Fruit fly (Drosophila melanogaster): Measurements from ENCODE around the gene CG34289.

The CG34289 gene

DNA sequence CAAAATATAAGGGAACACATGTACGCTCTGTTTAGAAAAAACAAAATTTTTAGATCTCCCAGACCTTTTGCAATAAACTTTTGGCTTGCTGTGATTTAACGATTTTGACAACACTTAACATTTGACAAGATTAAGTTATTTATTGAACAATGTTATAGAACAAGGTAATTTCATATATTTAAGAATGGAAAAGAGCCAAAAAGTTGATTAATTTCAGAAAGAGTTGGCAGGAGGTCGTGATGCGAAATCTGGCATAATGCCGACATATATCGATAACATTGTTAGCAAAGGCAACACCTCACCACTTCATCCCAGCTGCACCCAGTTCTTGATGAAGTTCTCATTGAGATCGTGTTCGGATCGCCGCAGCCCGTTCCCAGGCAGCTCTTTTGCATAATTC is at the start of gene CG34289:
TSS of gene CG34289 (minus strand) at position 101 of the 400 bp plus-strand sequence.
- TF ChIP-seq CG17801 (GFP tag; optimal IDR thresholded peaks at IDR 0.05; ENCODE audit: partially characterized antibody), result no peak

DNA sequence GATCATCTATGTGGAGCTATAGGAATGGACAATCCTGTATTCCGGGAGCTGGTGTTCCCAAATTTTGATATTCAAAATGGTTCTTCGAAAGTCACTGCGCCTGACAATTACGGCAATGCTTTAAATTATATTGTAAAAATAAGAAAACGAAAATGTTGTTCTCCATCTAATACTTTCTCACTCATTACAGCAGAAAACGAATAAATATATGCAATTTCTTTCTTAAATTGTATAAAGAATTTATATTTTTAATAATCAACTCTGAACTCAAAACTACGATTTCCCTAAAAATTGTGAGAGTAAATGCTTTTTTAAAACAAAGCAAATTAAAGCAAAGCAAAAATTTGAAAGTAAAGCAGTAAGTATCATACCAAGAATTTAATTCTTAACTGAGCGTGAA is 49.6 kb upstream of the CG34289 start, which contains the start of gene CG10164:
TSS of gene CG10164 (minus strand) at position 101 of the 400 bp plus-strand sequence.
- no peak for TF ChIP-seq CG17801 (GFP tag; optimal IDR thresholded peaks at IDR 0.05; ENCODE audit: partially characterized antibody)

DNA sequence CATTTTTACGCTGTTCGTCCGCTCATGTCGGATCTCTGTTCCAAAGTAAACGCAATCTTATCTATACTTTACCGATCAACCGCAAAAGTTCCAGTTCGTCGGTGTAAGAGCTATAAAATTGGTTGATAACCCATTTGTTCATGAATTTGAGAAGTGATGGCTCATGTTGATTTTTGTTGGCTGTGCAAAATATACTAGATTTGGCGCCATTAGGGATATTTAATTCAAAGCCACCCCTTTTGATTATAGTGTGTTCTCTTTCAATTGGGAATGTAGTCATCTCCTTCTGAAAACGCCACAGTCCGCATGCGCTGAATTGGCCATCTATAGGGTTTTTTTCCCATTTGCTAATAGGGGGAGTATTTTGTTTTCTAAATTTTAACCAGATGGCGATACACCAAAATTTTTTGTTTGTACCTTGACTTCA is 31.5 kb upstream of the CG34289 start, which contains the start of gene Ugt303B2:
TSS of gene Ugt303B2 (minus strand) at position 190 of the 427 bp plus-strand sequence.
- TF ChIP-seq CG17801 (GFP tag; optimal IDR thresholded peaks at IDR 0.05; ENCODE audit: partially characterized antibody), result no peak

DNA sequence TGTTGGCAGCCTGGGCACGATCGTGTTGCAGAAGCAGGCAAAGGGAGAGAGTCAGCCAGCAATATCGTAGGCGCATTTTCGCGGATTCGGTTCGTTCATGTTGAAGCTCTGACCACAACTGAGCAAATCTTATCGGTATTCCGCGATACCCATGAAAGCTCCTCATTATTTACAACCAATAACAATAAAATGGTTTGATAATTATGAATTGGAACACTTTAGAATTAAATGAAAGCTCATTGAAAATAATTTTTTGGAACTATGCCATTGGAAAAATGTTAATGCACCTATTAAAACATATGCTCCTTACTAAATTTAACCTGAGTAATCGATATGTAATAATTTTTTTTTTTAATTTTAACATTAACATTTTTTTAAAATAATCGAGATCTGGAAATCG is 29.3 kb upstream of the CG34289 start, which contains the start of gene Ugt303B1:
TSS of gene Ugt303B1 (minus strand) at position 101 of the 400 bp plus-strand sequence.
- no peak for TF ChIP-seq CG17801 (GFP tag; optimal IDR thresholded peaks at IDR 0.05; ENCODE audit: partially characterized antibody)

DNA sequence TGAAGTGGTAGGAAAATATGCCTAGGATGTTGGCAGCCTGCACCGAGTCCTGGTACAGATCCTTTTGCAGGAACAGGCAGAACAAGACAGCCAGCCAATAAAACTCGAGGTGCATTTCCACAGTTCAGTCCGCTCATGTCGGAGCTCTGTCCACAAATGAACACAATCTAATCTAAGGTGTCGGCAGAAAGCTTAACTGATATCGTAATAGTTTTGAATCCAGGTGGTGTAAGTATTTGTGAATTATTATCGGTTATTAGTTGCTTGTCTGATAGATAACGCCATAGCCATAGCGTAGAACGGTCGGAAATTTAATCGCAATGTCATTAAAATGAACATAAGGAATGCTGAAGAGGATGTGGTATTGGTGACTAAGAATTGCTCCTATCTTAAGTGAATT is 27.3 kb upstream of the CG34289 start, which contains the start of gene Ugt303B3:
TSS of gene Ugt303B3 (minus strand) at position 159 of the 400 bp plus-strand sequence.
- TF ChIP-seq CG17801 (GFP tag; optimal IDR thresholded peaks at IDR 0.05; ENCODE audit: partially characterized antibody), result peak; percentile 35

DNA sequence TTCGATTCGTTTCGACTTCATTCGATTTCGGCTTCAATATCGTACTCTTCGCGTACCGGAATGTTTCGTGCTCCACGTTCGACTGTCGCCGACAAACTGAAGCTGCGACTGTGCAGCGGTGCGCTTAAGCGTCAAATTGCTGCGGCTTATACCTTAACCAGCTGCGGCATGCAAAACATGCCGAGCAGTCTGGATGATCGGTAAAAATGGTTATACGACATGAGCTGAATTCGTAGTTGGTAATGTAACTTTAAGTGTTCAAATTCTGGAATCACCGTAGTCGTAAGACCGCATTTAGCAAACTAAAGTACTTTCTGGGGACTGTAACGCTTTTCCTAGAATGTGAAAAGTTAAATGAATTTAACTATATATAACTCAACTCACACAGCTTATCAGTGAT is 23.6 kb upstream of the CG34289 start, which contains the start of gene CG10175:
TSS of gene CG10175 (minus strand) at position 101 of the 400 bp plus-strand sequence.
- TF ChIP-seq CG17801 (GFP tag; optimal IDR thresholded peaks at IDR 0.05; ENCODE audit: partially characterized antibody), result no peak

DNA sequence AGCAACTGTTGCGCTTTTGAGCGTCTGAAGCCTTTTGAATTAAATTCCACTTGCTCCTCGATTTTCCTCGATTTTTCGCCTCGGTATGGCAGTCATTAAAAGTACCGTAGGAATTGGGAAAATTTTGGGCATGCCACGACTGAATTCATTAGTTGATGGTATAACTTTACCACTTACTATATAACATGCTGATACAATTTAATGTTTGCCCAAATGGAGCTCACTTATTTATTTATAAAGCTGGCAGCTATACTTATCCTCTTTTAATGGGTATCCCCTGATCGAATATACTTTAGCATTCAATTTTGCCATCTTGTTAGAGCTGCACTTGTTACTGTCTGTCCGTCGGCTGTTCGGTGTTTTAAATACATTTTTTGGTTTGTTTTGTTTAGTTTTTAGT is 20.1 kb upstream of the CG34289 start:
- TF ChIP-seq CG17801 (GFP tag; optimal IDR thresholded peaks at IDR 0.05; ENCODE audit: partially characterized antibody), result no peak

DNA sequence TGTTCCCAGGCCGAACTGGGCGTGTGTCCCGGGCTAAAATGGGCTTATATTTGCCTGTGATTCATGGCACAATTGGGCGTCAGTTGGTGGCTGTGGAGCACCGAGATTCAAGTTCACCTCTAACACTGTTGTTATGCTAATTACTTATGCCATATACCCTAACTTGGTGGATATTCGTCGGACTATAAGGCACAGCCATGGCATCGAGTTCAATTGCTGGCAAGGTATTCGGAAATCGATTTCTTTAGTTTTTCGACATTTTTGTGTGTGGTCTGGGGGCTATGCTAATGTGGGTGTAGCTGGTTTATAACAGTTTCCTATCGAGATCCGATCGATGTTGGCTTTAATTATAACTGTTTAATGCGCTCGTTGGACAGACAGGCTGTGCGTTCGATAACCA is 18.8 kb upstream of the CG34289 start:
- TF ChIP-seq CG17801 (GFP tag; optimal IDR thresholded peaks at IDR 0.05; ENCODE audit: partially characterized antibody), result no peak

DNA sequence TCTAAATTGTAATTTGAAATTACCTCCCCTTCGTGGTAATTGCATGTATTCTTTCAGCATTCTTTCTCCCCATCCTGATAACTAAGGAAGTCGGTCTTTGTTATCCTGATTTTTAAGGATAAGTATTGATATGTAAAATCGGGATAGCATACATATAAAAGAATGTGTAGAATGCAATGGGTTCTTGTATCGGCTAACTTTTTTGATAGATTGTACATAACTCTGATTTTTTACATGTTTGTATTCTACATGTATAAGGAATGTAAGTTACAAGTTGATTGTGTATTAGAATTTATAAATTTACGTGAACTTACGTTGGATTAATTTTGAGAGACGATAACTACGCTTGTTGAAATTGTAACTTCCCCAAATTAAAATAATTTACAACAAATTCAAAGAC is 15.0 kb upstream of the CG34289 start:
- TF ChIP-seq CG17801 (GFP tag; optimal IDR thresholded peaks at IDR 0.05; ENCODE audit: partially characterized antibody), result no peak

DNA sequence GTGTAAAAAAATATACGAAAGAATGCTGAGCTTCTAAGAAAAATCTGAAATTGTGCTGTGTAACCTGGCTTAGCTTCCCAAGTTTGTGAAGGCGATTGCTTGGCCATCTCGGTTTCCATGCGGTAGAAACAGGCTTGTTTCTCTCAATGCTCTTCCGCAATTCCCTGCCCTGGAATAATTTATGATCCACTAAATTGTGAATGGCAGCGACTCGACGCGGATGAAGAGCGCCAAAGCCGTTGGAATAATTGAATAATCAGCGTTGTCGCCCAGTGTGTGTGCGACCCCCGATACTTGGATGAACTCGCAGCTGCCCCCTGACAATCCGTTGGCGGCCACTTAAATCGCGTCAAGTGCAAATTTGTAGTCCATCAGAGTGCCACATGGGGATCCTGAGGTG is 14.2 kb upstream of the CG34289 start, which contains the start of gene CG10177:
TSS of gene CG10177 (minus strand) at position 101 of the 400 bp plus-strand sequence.
- no peak for TF ChIP-seq CG17801 (GFP tag; optimal IDR thresholded peaks at IDR 0.05; ENCODE audit: partially characterized antibody)

DNA sequence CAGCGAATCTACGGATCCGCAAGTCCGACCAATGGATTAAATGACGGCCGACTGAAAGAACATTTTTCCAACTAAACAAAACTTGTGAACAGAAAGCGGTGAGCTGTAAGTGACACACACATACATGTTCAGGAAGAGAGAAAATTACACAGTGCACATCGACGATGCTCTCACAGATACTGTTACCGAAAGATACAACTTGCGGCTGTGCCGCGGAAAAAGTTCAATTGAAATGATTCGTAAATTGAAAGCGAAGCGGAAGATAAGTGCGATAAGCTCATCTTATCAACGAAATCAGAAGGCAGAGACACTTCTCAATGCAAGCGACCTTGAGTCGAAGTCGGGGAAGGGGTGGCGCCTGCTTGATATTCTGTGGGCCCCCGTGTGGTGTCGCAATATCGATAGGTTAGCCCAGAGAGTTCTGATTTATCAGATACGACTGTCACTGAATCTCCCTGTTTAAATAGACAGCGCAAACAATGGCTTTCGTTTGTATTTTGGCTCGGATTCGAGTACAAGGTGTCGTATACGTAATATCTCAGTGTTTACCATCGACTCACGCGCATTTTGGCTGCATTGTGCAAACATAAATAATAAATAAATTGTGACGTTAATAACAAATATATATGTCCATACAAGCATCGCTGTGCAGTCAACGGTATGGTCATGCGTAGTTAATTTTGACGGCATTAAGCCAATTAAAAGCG is 12.3 kb upstream of the CG34289 start, which contains the start of gene Irk2:
TSS of gene Irk2 (minus strand) at position 51 of the 707 bp plus-strand sequence.
- no peak for TF ChIP-seq CG17801 (GFP tag; optimal IDR thresholded peaks at IDR 0.05; ENCODE audit: partially characterized antibody)

DNA sequence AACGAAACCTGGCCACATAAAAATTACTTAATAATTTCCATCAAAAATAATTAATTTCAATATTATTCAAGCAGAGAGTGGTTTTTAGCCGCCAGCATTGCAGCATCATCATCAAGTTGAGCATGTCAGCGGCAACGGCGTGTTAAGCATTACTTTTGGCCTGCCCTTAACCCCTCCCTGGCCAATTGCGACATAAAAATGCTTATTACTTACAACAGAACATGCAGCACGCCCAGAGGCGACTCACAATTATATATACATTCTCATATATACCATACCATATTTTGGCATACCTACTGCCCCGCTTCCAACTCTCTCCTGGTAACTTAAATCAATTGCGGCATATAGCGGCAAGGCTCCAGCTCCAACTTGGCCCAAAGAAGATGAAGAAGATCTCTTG is 4.1 kb upstream of the CG34289 start:
- TF ChIP-seq CG17801 (GFP tag; optimal IDR thresholded peaks at IDR 0.05; ENCODE audit: partially characterized antibody), result no peak

DNA sequence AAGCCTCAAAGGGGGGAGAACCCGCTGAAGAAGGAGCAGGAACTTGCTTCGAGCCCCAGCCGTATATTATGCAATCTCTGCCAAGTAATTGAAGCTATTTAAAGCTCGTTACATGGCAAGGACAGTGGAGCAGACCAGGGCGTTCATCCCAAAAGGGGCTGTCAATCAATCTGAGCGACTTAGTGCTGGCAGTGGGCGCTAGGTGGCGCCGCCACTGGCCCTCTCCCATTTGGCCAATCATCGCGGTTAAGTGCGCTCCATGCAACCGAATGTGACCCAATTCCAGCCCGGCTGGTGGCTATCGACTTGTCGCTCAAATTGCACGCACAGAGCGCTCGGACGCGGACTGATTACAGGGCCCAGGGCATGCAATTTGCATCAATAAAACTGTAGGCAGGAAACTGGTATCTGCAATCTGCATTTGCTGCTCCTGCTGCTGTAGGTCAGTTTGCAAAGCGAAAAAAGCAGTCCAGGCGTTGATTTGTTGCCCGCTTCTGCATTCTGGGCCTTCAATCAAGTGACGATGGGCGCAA is 2.2 kb upstream of the CG34289 start:
- no peak for TF ChIP-seq CG17801 (GFP tag; optimal IDR thresholded peaks at IDR 0.05; ENCODE audit: partially characterized antibody)

DNA sequence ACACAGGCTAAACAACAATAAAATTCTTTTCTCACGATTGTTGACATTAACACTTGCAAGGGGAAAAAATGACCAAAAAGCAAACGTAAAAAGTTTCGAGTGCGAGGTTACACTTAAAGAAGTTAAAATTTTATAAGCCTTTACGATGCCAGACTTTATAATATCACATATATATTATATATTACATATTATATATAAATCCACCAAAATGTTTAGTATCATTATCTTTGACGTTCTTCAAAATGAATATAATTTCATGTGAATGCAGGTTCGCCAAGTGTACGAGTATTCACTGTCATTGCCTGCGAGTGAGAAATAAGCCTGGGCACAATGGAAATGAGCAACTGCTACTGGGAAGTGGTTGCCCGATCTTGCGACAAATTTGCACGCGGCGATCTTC is 1.0 kb upstream of the CG34289 start:
- no peak for TF ChIP-seq CG17801 (GFP tag; optimal IDR thresholded peaks at IDR 0.05; ENCODE audit: partially characterized antibody)

DNA sequence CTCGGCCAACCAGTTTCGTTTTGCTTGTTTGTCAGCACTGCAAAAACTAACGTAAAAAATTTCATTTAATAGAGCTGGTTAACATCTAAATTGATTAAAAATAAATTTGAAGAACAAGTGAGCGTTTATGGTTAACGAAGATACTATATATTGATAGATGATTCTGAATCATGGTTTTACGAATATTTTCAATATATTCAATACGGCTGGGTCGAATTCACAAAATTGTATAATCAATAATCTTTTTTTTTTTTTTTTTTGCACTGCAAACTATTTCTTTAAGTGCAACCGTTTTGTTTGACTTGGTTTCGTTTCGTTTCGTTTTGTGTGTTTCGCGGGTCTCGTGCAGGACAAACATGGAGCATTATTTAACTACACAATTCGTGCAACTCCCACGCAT is 2.5 kb downstream of the CG34289 start:
- no peak for TF ChIP-seq CG17801 (GFP tag; optimal IDR thresholded peaks at IDR 0.05; ENCODE audit: partially characterized antibody)

DNA sequence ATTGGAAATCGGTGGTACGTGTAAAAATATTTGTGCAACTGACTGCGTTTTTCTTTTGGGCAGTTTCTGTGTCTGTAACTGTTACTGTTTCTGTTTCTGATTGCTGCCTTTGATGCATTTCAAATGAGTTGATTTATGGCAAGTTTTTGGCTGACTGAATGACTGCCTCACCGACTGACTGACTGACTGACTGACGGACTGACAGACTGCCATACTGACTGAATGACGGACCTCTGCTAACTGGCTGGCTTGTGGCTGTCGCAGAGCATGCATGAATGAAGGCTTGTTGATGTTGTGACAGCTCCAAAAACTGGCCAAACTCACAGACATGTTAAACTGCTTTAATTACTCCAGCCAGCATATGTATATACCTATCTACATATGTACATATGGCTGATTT is 3.8 kb downstream of the CG34289 start:
- no peak for TF ChIP-seq CG17801 (GFP tag; optimal IDR thresholded peaks at IDR 0.05; ENCODE audit: partially characterized antibody)

All from ovary, adult (tissue).